Worm (Caenorhabditis elegans) whole organism, young adult: ENCODE results near the gene ttc-39B.

Experiments
- B0336.3 ChIP-seq: fragments of 200-800 bp; sonication (Bioruptor generic); IDR thresholded peaks from 2 replicates; pipeline ENCODE4 v1.3.6; 2022; ENCODE audit warnings: missing genetic modification characterization, missing compliant biosample characterization
- C06A6.2 ChIP-seq: fragments of 200-800 bp; sonication (Bioruptor generic); conservative IDR thresholded peaks from 2 replicates; pipeline ENCODE4 v1.3.6; 2022; ENCODE audit warnings: missing genetic modification characterization, missing compliant biosample characterization
- F10E7.11 ChIP-seq: sonication (generic microtip); optimal IDR thresholded peaks from 2 replicates; lab custom pipeline; 2017; ENCODE audit warnings: mild to moderate bottlenecking, missing genetic modification characterization, moderate library complexity, missing compliant biosample characterization
- F49E8.2 ChIP-seq: sonication (generic microtip); optimal IDR thresholded peaks from 3 replicates; lab custom pipeline; 2017; ENCODE audit warnings: missing genetic modification characterization, mild to moderate bottlenecking, missing compliant biosample characterization, antibody characterized with exemption, moderate library complexity; ENCODE audit not compliant: insufficient read depth
- F55B11.4 ChIP-seq: sonication (generic microtip); optimal IDR thresholded peaks from 2 replicates; lab custom pipeline; 2016; ENCODE audit warnings: missing compliant biosample characterization, missing genetic modification characterization, borderline replicate concordance; ENCODE audit not compliant: insufficient read depth
- K11D2.4 ChIP-seq: fragments of 200-800 bp; sonication (Bioruptor generic); IDR thresholded peaks from 2 replicates; pipeline ENCODE4 v1.3.6; 2022; ENCODE audit warnings: missing genetic modification reagents, missing genetic modification characterization, missing compliant biosample characterization
- Y53G8AR.9 ChIP-seq: fragments of 200-800 bp; sonication (Bioruptor generic); conservative IDR thresholded peaks from 2 replicates; pipeline ENCODE4 v1.3.6; 2022; ENCODE audit warnings: missing genetic modification reagents, missing genetic modification characterization, missing compliant biosample characterization
- Y79H2A.3 ChIP-seq: fragments of 200-800 bp; sonication (Bioruptor generic); conservative IDR thresholded peaks from 2 replicates; pipeline ENCODE4 v1.3.6; 2022; ENCODE audit warnings: missing genetic modification reagents, missing genetic modification characterization, missing compliant biosample characterization
- akir-1 ChIP-seq: fragments of 200-800 bp; sonication (Bioruptor generic); optimal IDR thresholded peaks from 2 replicates; lab custom pipeline; 2018; ENCODE audit warnings: mild to moderate bottlenecking, missing genetic modification characterization, moderate library complexity, missing compliant biosample characterization
- aptf-3 ChIP-seq: fragments of 200-800 bp; sonication (Bioruptor generic); IDR thresholded peaks from 2 replicates; pipeline ENCODE4 v1.3.6; 2022; ENCODE audit warnings: missing genetic modification characterization, missing compliant biosample characterization
- cebp-1 ChIP-seq, 2 experiments: fragments of 200-800 bp in 1 of 2; sonication (Bioruptor generic) in 1 of 2; sonication (generic microtip) in 1 of 2; IDR thresholded peaks in 1 of 2; optimal IDR thresholded peaks in 1 of 2; 2 replicates each; pipeline versions ENCODE4 v1.3.6 to Lab custom; 2017 to 2022; ENCODE audit warnings: missing compliant biosample characterization in 2 of 2, missing genetic modification characterization in 2 of 2, mild to moderate bottlenecking in 1 of 2, missing genetic modification reagents in 1 of 2, moderate library complexity in 1 of 2
- cebp-2 ChIP-seq: fragments of 200-800 bp; sonication (Bioruptor generic); IDR thresholded peaks from 2 replicates; pipeline ENCODE4 v1.3.6; 2022; ENCODE audit warnings: missing genetic modification characterization, missing compliant biosample characterization
- ceh-91 ChIP-seq: fragments of 200-800 bp; sonication (Bioruptor generic); IDR thresholded peaks from 2 replicates; pipeline ENCODE4 v1.3.6; 2022; ENCODE audit warnings: missing genetic modification reagents, missing genetic modification characterization, missing compliant biosample characterization
- die-1 ChIP-seq: sonication (generic microtip); optimal IDR thresholded peaks from 2 replicates; lab custom pipeline; 2016; ENCODE audit warnings: missing genotype, mild to moderate bottlenecking, missing genetic modification characterization, missing compliant biosample characterization
- dpl-1 ChIP-seq: fragments of 150-350 bp; optimal IDR thresholded peaks from 2 replicates; lab custom pipeline; 2014; ENCODE audit warnings: missing biosample characterization, missing genetic modification reagents, missing genetic modification characterization
- efl-1 ChIP-seq: fragments of 150-350 bp; optimal IDR thresholded peaks from 2 replicates; lab custom pipeline; 2014; ENCODE audit warnings: missing biosample characterization, missing genetic modification reagents, missing genetic modification characterization
- ets-4 ChIP-seq: fragments of 200-800 bp; sonication (Bioruptor generic); optimal IDR thresholded peaks from 2 replicates; lab custom pipeline; 2018; ENCODE audit warnings: mild to moderate bottlenecking, missing genetic modification characterization, missing compliant biosample characterization
- fkh-3 ChIP-seq: sonication (generic microtip); optimal IDR thresholded peaks from 2 replicates; lab custom pipeline; 2016; ENCODE audit warnings: mild to moderate bottlenecking, missing genetic modification characterization, missing compliant biosample characterization
- him-1 ChIP-seq: sonication (generic microtip); optimal IDR thresholded peaks from 2 replicates; lab custom pipeline; 2016; ENCODE audit warnings: missing genotype, missing genetic modification reagents, missing genetic modification characterization, missing compliant biosample characterization
- hlh-26 ChIP-seq: fragments of 200-800 bp; sonication (Bioruptor generic); conservative IDR thresholded peaks from 2 replicates; pipeline ENCODE4 v1.3.6; 2022; ENCODE audit warnings: missing genetic modification reagents, missing genetic modification characterization, missing compliant biosample characterization
- hmg-20 ChIP-seq: fragments of 200-800 bp; sonication (Bioruptor generic); IDR thresholded peaks from 2 replicates; pipeline ENCODE4 v1.3.6; 2022; ENCODE audit warnings: missing genetic modification reagents, missing genetic modification characterization, missing compliant biosample characterization
- hrde-1 ChIP-seq: sonication (generic microtip); optimal IDR thresholded peaks from 2 replicates; lab custom pipeline; 2016; ENCODE audit warnings: missing genetic modification characterization, mild to moderate bottlenecking, missing compliant biosample characterization, moderate library complexity, missing genotype, missing genetic modification reagents, borderline replicate concordance
- hsf-1 ChIP-seq: fragments of 200-800 bp; sonication (Bioruptor generic); IDR thresholded peaks from 2 replicates; pipeline ENCODE4 v1.3.6; 2022; ENCODE audit warnings: missing genetic modification reagents, missing genetic modification characterization, missing compliant biosample characterization
- let-526 ChIP-seq: fragments of 200-800 bp; sonication (Bioruptor generic); IDR thresholded peaks from 2 replicates; pipeline ENCODE4 v1.3.6; 2022; ENCODE audit warnings: missing genetic modification reagents, missing genetic modification characterization, missing compliant biosample characterization
- lsl-1 ChIP-seq: fragments of 200-800 bp; sonication (Bioruptor generic); optimal IDR thresholded peaks from 2 replicates; lab custom pipeline; 2018; ENCODE audit warnings: mild to moderate bottlenecking, missing genetic modification characterization, moderate library complexity, missing compliant biosample characterization
- madf-8 ChIP-seq: fragments of 200-800 bp; sonication (Bioruptor generic); conservative IDR thresholded peaks from 2 replicates; pipeline ENCODE4 v1.3.6; 2022; ENCODE audit warnings: missing genetic modification reagents, missing genetic modification characterization, missing compliant biosample characterization
- mcd-1 ChIP-seq: fragments of 200-800 bp; sonication (Bioruptor generic); IDR thresholded peaks from 2 replicates; pipeline ENCODE4 v1.3.6; 2022; ENCODE audit warnings: missing genetic modification reagents, missing genetic modification characterization, missing compliant biosample characterization
- mes-4 ChIP-seq: sonication (generic microtip); optimal IDR thresholded peaks from 2 replicates; lab custom pipeline; 2016; ENCODE audit warnings: missing genotype, missing genetic modification characterization, missing compliant biosample characterization
- nfya-2 ChIP-seq: fragments of 200-800 bp; sonication (Bioruptor generic); IDR thresholded peaks from 2 replicates; pipeline ENCODE4 v1.3.6; 2022; ENCODE audit warnings: missing genetic modification reagents, missing genetic modification characterization, missing compliant biosample characterization
- nhr-80 ChIP-seq: sonication (generic microtip); optimal IDR thresholded peaks from 2 replicates; lab custom pipeline; 2016; ENCODE audit warnings: missing genetic modification characterization, missing compliant biosample characterization
- nhr-90 ChIP-seq: sonication (generic microtip); optimal IDR thresholded peaks from 2 replicates; lab custom pipeline; 2016; ENCODE audit warnings: missing genotype, mild to moderate bottlenecking, missing genetic modification characterization, missing compliant biosample characterization
- pbrm-1 ChIP-seq: fragments of 200-800 bp; sonication (Bioruptor generic); IDR thresholded peaks from 2 replicates; pipeline ENCODE4 v1.3.6; 2022; ENCODE audit warnings: missing genetic modification reagents, missing genetic modification characterization, missing compliant biosample characterization
- rcor-1 ChIP-seq: fragments of 200-800 bp; sonication (Bioruptor generic); IDR thresholded peaks from 2 replicates; pipeline ENCODE4 v1.3.6; 2022; ENCODE audit warnings: missing genetic modification reagents, missing genetic modification characterization, missing compliant biosample characterization
- repo-1 ChIP-seq: sonication (generic microtip); optimal IDR thresholded peaks from 2 replicates; lab custom pipeline; 2017; ENCODE audit warnings: mild to moderate bottlenecking, missing genetic modification characterization, missing compliant biosample characterization
- snpc-1.1 ChIP-seq: sonication (generic microtip); optimal IDR thresholded peaks from 2 replicates; lab custom pipeline; 2017; ENCODE audit warnings: missing genetic modification characterization, mild to moderate bottlenecking, missing compliant biosample characterization, antibody characterized with exemption, moderate library complexity, missing genotype, missing genetic modification reagents; ENCODE audit not compliant: insufficient read depth
- snpc-3.4 ChIP-seq: sonication (generic microtip); optimal IDR thresholded peaks from 2 replicates; lab custom pipeline; 2017; ENCODE audit warnings: missing genetic modification characterization, mild to moderate bottlenecking, missing compliant biosample characterization, antibody characterized with exemption, moderate library complexity, missing genotype, missing genetic modification reagents
- somi-1 ChIP-seq: fragments of 200-800 bp; sonication (Bioruptor generic); optimal IDR thresholded peaks from 2 replicates; lab custom pipeline; 2018; ENCODE audit warnings: mild to moderate bottlenecking, missing genetic modification characterization, missing compliant biosample characterization
- tlf-1 ChIP-seq: fragments of 200-800 bp; sonication (Bioruptor generic); optimal IDR thresholded peaks from 2 replicates; lab custom pipeline; 2018; ENCODE audit warnings: mild to moderate bottlenecking, missing genetic modification characterization, missing compliant biosample characterization
- unc-130 ChIP-seq: sonication (generic microtip); optimal IDR thresholded peaks from 2 replicates; lab custom pipeline; 2016; ENCODE audit warnings: missing genetic modification reagents, missing genetic modification characterization, missing compliant biosample characterization
- zfh-2 ChIP-seq: fragments of 200-800 bp; sonication (Bioruptor generic); conservative IDR thresholded peaks from 2 replicates; pipeline ENCODE4 v1.3.6; 2022; ENCODE audit warnings: missing genetic modification reagents, missing genetic modification characterization, missing compliant biosample characterization
- zim-3 ChIP-seq: sonication (generic microtip); optimal IDR thresholded peaks from 2 replicates; lab custom pipeline; 2017; ENCODE audit warnings: mild to moderate bottlenecking, missing genetic modification characterization, moderate library complexity, missing compliant biosample characterization
- ztf-18 ChIP-seq: sonication (generic microtip); optimal IDR thresholded peaks from 2 replicates; lab custom pipeline; 2016; ENCODE audit warnings: missing genotype, mild to moderate bottlenecking, missing genetic modification characterization, missing compliant biosample characterization
- ztf-28 ChIP-seq: fragments of 200-800 bp; sonication (Bioruptor generic); IDR thresholded peaks from 2 replicates; pipeline ENCODE4 v1.3.6; 2022; ENCODE audit warnings: missing genetic modification reagents, missing genetic modification characterization, missing compliant biosample characterization
- ztf-3 ChIP-seq: fragments of 200-800 bp; sonication (Bioruptor generic); optimal IDR thresholded peaks from 2 replicates; lab custom pipeline; 2018; ENCODE audit warnings: mild to moderate bottlenecking, missing genetic modification characterization, missing compliant biosample characterization

The ttc-39B gene

DNA sequence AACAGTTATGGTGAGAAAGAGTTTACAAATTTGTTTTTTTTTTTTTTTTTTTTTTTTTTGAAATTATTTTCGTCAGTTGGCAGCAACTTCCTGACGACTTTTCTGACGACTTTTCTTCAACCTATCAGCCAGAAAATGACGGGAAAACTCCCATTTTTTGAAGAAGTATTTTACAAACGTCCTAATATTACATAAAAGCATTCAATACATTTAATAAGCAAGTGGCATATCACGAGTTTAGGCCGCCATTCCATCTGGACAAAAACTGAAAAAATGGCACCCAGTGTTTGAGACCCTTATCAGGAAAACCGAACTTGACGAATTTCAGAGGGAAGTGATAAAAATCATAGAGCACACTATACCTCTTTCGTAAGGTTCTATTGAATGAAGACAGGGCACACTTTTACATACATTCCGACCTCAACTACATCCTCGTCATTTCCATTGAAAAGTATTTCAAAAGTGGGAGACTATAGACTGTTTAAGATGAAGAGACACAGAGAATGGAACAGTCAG lies 1.0 kb upstream of the ttc-39B start:
- TF ChIP-seq snpc-3.4: no peak
- TF ChIP-seq madf-8 (GFP tag; lab: Robert Waterston, UW): no peak
- TF ChIP-seq F10E7.11 (tag; lab: Kevin White, UChicago): no peak
- peak; percentile 62 for TF ChIP-seq nhr-80 (tag; lab: Kevin White, UChicago)
- TF ChIP-seq mes-4: no peak
- TF ChIP-seq cebp-1 (GFP tag; IDR thresholded peaks at IDR 0.05; lab: Robert Waterston, UW): no peak
- peak; percentile 25 for TF ChIP-seq cebp-1 (tag; optimal IDR thresholded peaks at IDR 0.05; lab: Kevin White, UChicago)
- no peak for TF ChIP-seq hlh-26 (GFP tag; lab: Robert Waterston, UW)

DNA sequence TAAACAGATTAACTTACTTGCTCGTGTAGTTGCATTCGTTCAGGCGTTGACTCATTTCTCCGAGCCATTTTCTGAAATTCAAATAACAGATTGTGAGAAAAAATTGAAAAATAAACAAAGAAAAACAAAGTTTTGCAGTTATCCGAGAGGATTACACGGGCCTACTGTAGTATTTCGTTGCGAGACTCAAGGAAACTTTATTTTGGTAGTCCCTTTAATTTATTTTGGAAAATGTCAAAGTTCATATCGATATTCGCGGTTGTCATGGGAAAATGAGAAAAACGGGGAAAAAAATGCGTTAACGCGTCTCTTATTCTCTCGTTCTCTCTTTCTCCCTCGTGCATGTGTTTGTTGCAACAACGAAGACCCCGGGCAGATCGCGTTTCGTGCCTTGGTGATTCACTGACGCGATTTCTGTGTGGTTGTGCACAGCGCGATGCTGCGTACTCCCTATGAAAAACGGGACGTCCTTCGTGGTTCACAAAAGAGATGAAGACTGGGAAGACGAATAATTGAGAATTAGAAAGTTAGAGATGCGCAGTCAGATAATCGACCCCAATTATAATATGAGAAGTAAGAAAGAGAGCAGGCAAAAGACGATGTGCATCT lies 2.5 kb downstream of the ttc-39B start, which contains the start of gene set-4:
Gene set-4, minus strand, starts transcription at position 120 of the 609 bp plus-strand sequence.
- no peak for TF ChIP-seq F49E8.2 (tag; lab: Kevin White, UChicago)
- peak; percentile 73 for TF ChIP-seq repo-1 (tag; lab: Kevin White, UChicago)
- TF ChIP-seq ets-4 (GFP tag; lab: Kevin White, UChicago): peak; percentile 75
- TF ChIP-seq lsl-1 (GFP tag; lab: Kevin White, UChicago): peak; percentile 78
- peak; percentile 80 for TF ChIP-seq K11D2.4 (GFP tag; lab: Robert Waterston, UW)
- peak; percentile 11 for TF ChIP-seq zim-3 (tag; lab: Kevin White, UChicago)
- TF ChIP-seq nhr-90 (tag; lab: Kevin White, UChicago): peak; percentile 57
- no peak for TF ChIP-seq snpc-1.1 (tag; lab: Kevin White, UChicago)
- peak; percentile 97 for TF ChIP-seq ztf-18
- peak; percentile 55 for TF ChIP-seq dpl-1 (GFP tag; lab: Kevin White, UChicago)
- TF ChIP-seq akir-1: no peak
- peak; percentile 79 for TF ChIP-seq rcor-1
- peak; percentile 79 for TF ChIP-seq hmg-20 (GFP tag; lab: Robert Waterston, UW)
- no peak for TF ChIP-seq hsf-1 (GFP tag; lab: Robert Waterston, UW)
- peak; percentile 58 for TF ChIP-seq efl-1 (GFP tag; lab: Kevin White, UChicago)
- TF ChIP-seq Y79H2A.3 (GFP tag; lab: Robert Waterston, UW): no peak
- peak; percentile 2 for TF ChIP-seq unc-130 (GFP tag; lab: Kevin White, UChicago)
- peak; percentile 60 for TF ChIP-seq tlf-1 (GFP tag; lab: Kevin White, UChicago)
- TF ChIP-seq aptf-3: 0 out of 2 replicates have a peak, but pooled peaks have one; percentile 26
- TF ChIP-seq hlh-26 (GFP tag; lab: Robert Waterston, UW): no peak
- TF ChIP-seq him-1 (tag; lab: Kevin White, UChicago): peak; percentile 10
- TF ChIP-seq hrde-1: no peak
- no peak for TF ChIP-seq ztf-28 (GFP tag; lab: Robert Waterston, UW)
- TF ChIP-seq madf-8 (GFP tag; lab: Robert Waterston, UW): peak; percentile 30; the same call in 1 of the 2 replicates
- TF ChIP-seq Y53G8AR.9 (GFP tag; lab: Robert Waterston, UW): peak; percentile 82
- peak; percentile 86 for TF ChIP-seq pbrm-1 (GFP tag; lab: Robert Waterston, UW)
- TF ChIP-seq die-1 (tag; lab: Kevin White, UChicago): no peak
- TF ChIP-seq zfh-2 (GFP tag; lab: Robert Waterston, UW): peak; percentile 96
- no peak for TF ChIP-seq nfya-2 (GFP tag; lab: Robert Waterston, UW)
- TF ChIP-seq fkh-3 (tag; lab: Kevin White, UChicago): no peak
- TF ChIP-seq ceh-91: peak; percentile 50; the same call in 1 of the 2 replicates
- no peak for TF ChIP-seq ztf-3 (GFP tag; lab: Kevin White, UChicago)
- TF ChIP-seq let-526 (GFP tag; lab: Robert Waterston, UW): 0 out of 2 replicates have a peak, but pooled peaks have one; percentile 51
- TF ChIP-seq cebp-2 (GFP tag; lab: Robert Waterston, UW): no peak
- peak; percentile 89 for TF ChIP-seq B0336.3 (GFP tag; lab: Robert Waterston, UW)
- TF ChIP-seq C06A6.2 (GFP tag; lab: Robert Waterston, UW): peak; percentile 76; the same call in 1 of the 2 replicates
- peak; percentile 92 for TF ChIP-seq mcd-1
- TF ChIP-seq F55B11.4: no peak
- TF ChIP-seq somi-1: peak; percentile 56
